Worm (Caenorhabditis elegans) whole organism, L3 larva: Measurements from ENCODE around the gene pod-2.

ENCODE experiments used
- R02D3.7 ChIP-seq: fragments of 150-350 bp; optimal IDR thresholded peaks from 2 replicates; lab custom pipeline; 2014; ENCODE audit warnings: missing biosample characterization, missing genetic modification characterization
- elt-2 ChIP-seq: sonication (generic microtip); optimal IDR thresholded peaks from 2 replicates; lab custom pipeline; 2016; ENCODE audit warnings: missing genetic modification reagents, mild to moderate bottlenecking, missing genetic modification characterization, missing compliant biosample characterization
- elt-3 ChIP-seq, 3 experiments: fragments of 150-350 bp in 1 of 3; sonication (generic microtip) in 2 of 3; optimal IDR thresholded peaks; 2 replicates in 2 of 3; 4 replicates in 1 of 3; lab custom pipeline; 2014 to 2017; ENCODE audit warnings: missing biosample characterization in 3 of 3, missing genetic modification characterization in 3 of 3
- lin-39 ChIP-seq: fragments of 150-350 bp; optimal IDR thresholded peaks from 2 replicates; lab custom pipeline; 2018; ENCODE audit warnings: missing biosample characterization, missing genetic modification reagents, missing genetic modification characterization
- nhr-77 ChIP-seq: fragments of 150-350 bp; optimal IDR thresholded peaks from 2 replicates; lab custom pipeline; 2014; ENCODE audit warnings: missing biosample characterization, missing genetic modification characterization
- pqm-1 ChIP-seq: fragments of 150-350 bp; optimal IDR thresholded peaks from 2 replicates; lab custom pipeline; 2017; ENCODE audit warnings: missing biosample characterization, missing genetic modification characterization, inconsistent platforms
- tbx-2 ChIP-seq: sonication (generic microtip); optimal IDR thresholded peaks from 2 replicates; lab custom pipeline; 2016; ENCODE audit warnings: mild to moderate bottlenecking, missing genetic modification characterization, missing compliant biosample characterization
- unc-62 ChIP-seq: fragments of 150-350 bp; sonication (generic microtip); optimal IDR thresholded peaks from 4 replicates; lab custom pipeline; 2014; ENCODE audit warnings: missing biosample characterization, missing genetic modification reagents, missing genetic modification characterization

DNA sequence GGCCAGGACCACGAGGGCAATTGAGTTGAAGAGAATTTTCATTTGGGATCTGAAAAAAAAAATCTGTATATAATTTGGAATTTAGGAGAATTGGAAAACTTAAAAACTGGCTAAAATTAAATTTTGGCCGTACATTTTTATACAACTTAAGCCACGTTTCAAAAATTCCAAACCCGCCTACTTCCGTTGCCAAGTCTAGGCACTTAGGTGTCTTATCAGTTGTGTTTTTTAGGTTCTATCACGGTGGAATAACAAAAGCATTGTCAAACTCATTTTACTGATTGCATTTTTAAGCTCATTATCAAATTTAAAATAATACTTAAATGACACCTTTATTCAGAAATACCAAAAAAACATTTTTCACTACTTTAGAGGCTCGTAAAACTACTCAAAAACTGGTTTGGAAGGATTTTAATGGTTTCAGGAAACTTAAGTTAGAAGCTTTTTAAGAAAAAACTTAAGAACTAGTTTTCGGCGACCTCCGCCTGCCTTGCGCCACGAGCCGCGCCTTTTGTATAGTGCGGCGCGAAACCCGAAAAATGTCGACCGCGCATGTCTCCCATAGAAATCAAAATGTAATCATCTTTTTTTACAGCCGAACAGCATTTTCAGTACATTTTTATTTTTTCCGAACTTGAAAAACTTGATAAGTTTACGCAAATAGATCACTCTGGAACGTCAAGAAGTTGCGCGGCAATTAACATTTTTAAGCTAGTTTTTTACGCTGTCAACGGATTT is 18.4 kb upstream of the pod-2 start, which contains the start of gene lips-13:
- TF ChIP-seq R02D3.7 (no peak), pqm-1 (tag; lab: Kevin White, UChicago) (no peak), lin-39 (no peak), nhr-77 (tag; lab: Kevin White, UChicago) (no peak), unc-62 (GFP tag; lab: Kevin White, UChicago) (no peak), elt-2 (no peak), tbx-2 (tag; lab: Kevin White, UChicago) (no peak), elt-3 (tag; optimal IDR thresholded peaks at IDR 0.05; lab: Kevin White, UChicago) (no peak)
